Fruit fly (Drosophila melanogaster) whole organism, embryonic: Measurements from ENCODE around the gene IFT54.
A peak's percentile ranks its signal among the peaks of the same experiment; 100 is the strongest.

Source experiments
- CG12236 ChIP-seq: fragments of 200-800 bp; sonication (Bioruptor generic); optimal IDR thresholded peaks from 2 replicates; lab custom pipeline; 2016; ENCODE audit warnings: missing biosample characterization, missing genetic modification characterization
- CG15514 ChIP-seq: fragments of 200-800 bp; sonication (Bioruptor generic); optimal IDR thresholded peaks from 3 replicates; lab custom pipeline; 2017; ENCODE audit warnings: missing biosample characterization, missing genetic modification characterization, mild to moderate bottlenecking, moderate library complexity, missing genetic modification reagents
- CG17385 ChIP-seq: fragments of 200-800 bp; sonication (Bioruptor generic); optimal IDR thresholded peaks from 3 replicates; lab custom pipeline; 2018; ENCODE audit warnings: missing biosample characterization, mild to moderate bottlenecking, missing genetic modification characterization
- CG18011 ChIP-seq: fragments of 200-800 bp; sonication (Bioruptor generic); optimal IDR thresholded peaks from 2 replicates; lab custom pipeline; 2017; ENCODE audit warnings: missing biosample characterization, missing genetic modification characterization, mild to moderate bottlenecking, moderate library complexity, missing genotype
- CG2712 ChIP-seq: fragments of 200-800 bp; optimal IDR thresholded peaks from 3 replicates; lab custom pipeline; 2019; ENCODE audit warnings: missing biosample characterization, mild to moderate bottlenecking, missing genetic modification characterization, moderate library complexity
- CG32767 ChIP-seq: fragments of 200-800 bp; sonication (Bioruptor generic); IDR thresholded peaks from 2 replicates; pipeline ENCODE4 v1.3.6; 2022; ENCODE audit warnings: missing biosample characterization, missing genetic modification characterization
- CG4617 ChIP-seq: fragments of 200-800 bp; sonication (Bioruptor generic); optimal IDR thresholded peaks from 3 replicates; lab custom pipeline; 2016; ENCODE audit warnings: missing biosample characterization, missing genetic modification characterization, borderline replicate concordance
- CG5180 ChIP-seq: fragments of 200-800 bp; sonication (Bioruptor generic); optimal IDR thresholded peaks from 3 replicates; lab custom pipeline; 2017; ENCODE audit warnings: missing biosample characterization, missing genetic modification characterization, mild to moderate bottlenecking, moderate library complexity, missing genetic modification reagents
- CG7357 ChIP-seq: fragments of 200-800 bp; sonication (Bioruptor generic); IDR thresholded peaks from 3 replicates; pipeline ENCODE4 v1.3.6; 2022; ENCODE audit warnings: missing biosample characterization, missing genetic modification characterization
- CG8281 ChIP-seq: fragments of 200-800 bp; sonication (Bioruptor generic); optimal IDR thresholded peaks from 2 replicates; lab custom pipeline; 2018; ENCODE audit warnings: missing biosample characterization, mild to moderate bottlenecking, missing genetic modification characterization, moderate library complexity
- CG8290 ChIP-seq, 3 experiments: fragments of 200-800 bp; sonication (Bioruptor generic); optimal IDR thresholded peaks; 2 replicates each; lab custom pipeline; 2016 to 2019; ENCODE audit warnings: missing biosample characterization in 3 of 3, missing genetic modification characterization in 3 of 3, mild to moderate bottlenecking in 2 of 3, moderate library complexity in 1 of 3
- CG8359 ChIP-seq: fragments of 200-800 bp; sonication (Bioruptor generic); optimal IDR thresholded peaks from 2 replicates; lab custom pipeline; 2017; ENCODE audit warnings: missing biosample characterization, mild to moderate bottlenecking, missing genetic modification characterization, borderline replicate concordance
- CG9215 ChIP-seq: fragments of 200-800 bp; sonication (Bioruptor generic); IDR thresholded peaks from 2 replicates; pipeline ENCODE4 v1.3.6; 2022; ENCODE audit warnings: missing biosample characterization, missing genetic modification characterization
- Dad ChIP-seq: fragments of 200-800 bp; sonication (Bioruptor generic); optimal IDR thresholded peaks from 3 replicates; lab custom pipeline; 2016; ENCODE audit warnings: missing biosample characterization, missing genetic modification characterization
- Dek ChIP-seq: fragments of 200-800 bp; sonication (Bioruptor generic); optimal IDR thresholded peaks from 3 replicates; lab custom pipeline; 2019; ENCODE audit warnings: missing biosample characterization, mild to moderate bottlenecking, missing genetic modification characterization, moderate library complexity
- Dip3 ChIP-seq: fragments of 200-800 bp; sonication (Bioruptor generic); optimal IDR thresholded peaks from 3 replicates; lab custom pipeline; 2016; ENCODE audit warnings: missing biosample characterization, missing genetic modification characterization
- Dll ChIP-seq: fragments of 200-800 bp; sonication (Bioruptor generic); IDR thresholded peaks from 4 replicates; pipeline ENCODE4 v1.3.6; 2022; ENCODE audit warnings: missing biosample characterization, missing genetic modification characterization; ENCODE audit not compliant: partially characterized antibody
- Ets97D ChIP-seq: fragments of 200-800 bp; sonication (Bioruptor generic); optimal IDR thresholded peaks from 3 replicates; lab custom pipeline; 2016; ENCODE audit warnings: missing biosample characterization, missing genetic modification characterization
- HmgZ ChIP-seq: fragments of 200-800 bp; sonication (Bioruptor generic); optimal IDR thresholded peaks from 2 replicates; lab custom pipeline; 2018; ENCODE audit warnings: missing biosample characterization, mild to moderate bottlenecking, missing genetic modification characterization
- Hmr ChIP-seq: fragments of 200-800 bp; sonication (Bioruptor generic); optimal IDR thresholded peaks from 3 replicates; lab custom pipeline; 2017; ENCODE audit warnings: mild to moderate bottlenecking, missing biosample characterization, missing genetic modification reagents, missing genetic modification characterization
- Hr51 ChIP-seq, 2 experiments: fragments of 200-800 bp; sonication (Bioruptor generic); optimal IDR thresholded peaks; 2 replicates in 1 of 2; 3 replicates in 1 of 2; lab custom pipeline; 2016 to 2018; ENCODE audit warnings: missing biosample characterization in 2 of 2, missing genetic modification characterization in 2 of 2, mild to moderate bottlenecking in 1 of 2, moderate library complexity in 1 of 2
- Lpt ChIP-seq: fragments of >200 bp; optimal IDR thresholded peaks from 2 replicates; lab custom pipeline; 2018; ENCODE audit warnings: missing biosample characterization, missing genetic modification characterization
- NC2β ChIP-seq: fragments of 200-800 bp; sonication (Bioruptor generic); optimal IDR thresholded peaks from 2 replicates; lab custom pipeline; 2016; ENCODE audit warnings: missing biosample characterization, missing genetic modification characterization
- Neu2 ChIP-seq: fragments of 200-800 bp; sonication (Bioruptor generic); optimal IDR thresholded peaks from 3 replicates; lab custom pipeline; 2016; ENCODE audit warnings: missing biosample characterization, missing genetic modification characterization, borderline replicate concordance
- Scr ChIP-seq: fragments of 200-800 bp; sonication (Bioruptor generic); IDR thresholded peaks from 2 replicates; pipeline ENCODE4 v1.3.6; 2022; ENCODE audit warnings: missing biosample characterization, missing genetic modification characterization; ENCODE audit not compliant: partially characterized antibody
- Stat92E ChIP-seq, 3 experiments: fragments of >200 bp in 2 of 3; fragments of 200-800 bp in 1 of 3; sonication (Bioruptor generic) in 1 of 3; optimal IDR thresholded peaks; 2 replicates each; lab custom pipeline; 2017 to 2019; ENCODE audit warnings: missing biosample characterization in 3 of 3, missing genetic modification characterization in 3 of 3, mild to moderate bottlenecking in 1 of 3, moderate library complexity in 1 of 3
- TFAM ChIP-seq: fragments of 200-800 bp; sonication (Bioruptor generic); optimal IDR thresholded peaks from 2 replicates; lab custom pipeline; 2017; ENCODE audit warnings: missing biosample characterization, missing genetic modification characterization, inconsistent platforms
- az2 ChIP-seq: fragments of 200-800 bp; sonication (Bioruptor generic); optimal IDR thresholded peaks from 3 replicates; lab custom pipeline; 2016; ENCODE audit warnings: missing biosample characterization, missing genetic modification characterization
- chinmo ChIP-seq: fragments of 200-800 bp; sonication (Bioruptor generic); IDR thresholded peaks from 4 replicates; pipeline ENCODE4 v1.3.6; 2022; ENCODE audit warnings: missing biosample characterization, missing genetic modification characterization; ENCODE audit not compliant: partially characterized antibody
- croc ChIP-seq: fragments of 200-800 bp; sonication (Bioruptor generic); conservative IDR thresholded peaks from 3 replicates; pipeline ENCODE4 v1.3.6; 2022; ENCODE audit warnings: missing biosample characterization, missing genetic modification characterization
- crp ChIP-seq, 2 experiments: fragments of 200-800 bp; sonication (Bioruptor generic); optimal IDR thresholded peaks; 2 replicates in 1 of 2; 3 replicates in 1 of 2; lab custom pipeline; 2017; ENCODE audit warnings: missing biosample characterization in 2 of 2, missing genetic modification characterization in 2 of 2, mild to moderate bottlenecking in 1 of 2, moderate library complexity in 1 of 2
- cwo ChIP-seq: fragments of 200-800 bp; sonication (Bioruptor generic); optimal IDR thresholded peaks from 3 replicates; lab custom pipeline; 2017; ENCODE audit warnings: missing biosample characterization, missing genetic modification characterization, mild to moderate bottlenecking, moderate library complexity, missing genetic modification reagents
- dan ChIP-seq: fragments of 200-800 bp; sonication (Bioruptor generic); IDR thresholded peaks from 2 replicates; pipeline ENCODE4 v1.3.6; 2022; ENCODE audit warnings: missing biosample characterization, missing genetic modification characterization
- dati ChIP-seq: fragments of 200-800 bp; sonication (Bioruptor generic); IDR thresholded peaks from 2 replicates; pipeline ENCODE4 v1.3.6; 2022; ENCODE audit warnings: missing biosample characterization, missing genetic modification characterization
- dmrt11E ChIP-seq: fragments of 200-800 bp; sonication (Bioruptor generic); optimal IDR thresholded peaks from 3 replicates; lab custom pipeline; 2018; ENCODE audit warnings: missing biosample characterization, mild to moderate bottlenecking, missing genetic modification characterization, moderate library complexity
- dpn ChIP-seq, 2 experiments: fragments of 200-800 bp; sonication (Bioruptor generic); optimal IDR thresholded peaks; 3 replicates each; lab custom pipeline; 2016; ENCODE audit warnings: missing biosample characterization in 2 of 2, missing genetic modification characterization in 2 of 2
- hbn ChIP-seq: fragments of 200-800 bp; sonication (Bioruptor generic); IDR thresholded peaks from 2 replicates; pipeline ENCODE4 v1.3.6; 2022; ENCODE audit warnings: missing biosample characterization, missing genetic modification characterization; ENCODE audit not compliant: partially characterized antibody
- her ChIP-seq: fragments of 200-800 bp; sonication (Bioruptor generic); optimal IDR thresholded peaks from 2 replicates; lab custom pipeline; 2016; ENCODE audit warnings: missing biosample characterization, missing genetic modification characterization
- nmo ChIP-seq: fragments of 200-800 bp; sonication (Bioruptor generic); optimal IDR thresholded peaks from 2 replicates; lab custom pipeline; 2018; ENCODE audit warnings: missing biosample characterization, mild to moderate bottlenecking, missing genetic modification characterization, moderate library complexity
- pfk ChIP-seq: fragments of 200-800 bp; sonication (Bioruptor generic); optimal IDR thresholded peaks from 2 replicates; lab custom pipeline; 2018; ENCODE audit warnings: missing biosample characterization, mild to moderate bottlenecking, missing genetic modification characterization, moderate library complexity
- salm ChIP-seq: fragments of 200-800 bp; sonication (Bioruptor generic); optimal IDR thresholded peaks from 2 replicates; lab custom pipeline; 2018; ENCODE audit warnings: missing biosample characterization, mild to moderate bottlenecking, missing genetic modification characterization
- sc ChIP-seq, 3 experiments: fragments of >200 bp in 2 of 3; fragments of 200-800 bp in 1 of 3; sonication (Bioruptor generic) in 1 of 3; optimal IDR thresholded peaks; 2 replicates in 2 of 3; 3 replicates in 1 of 3; lab custom pipeline; 2017; ENCODE audit warnings: mild to moderate bottlenecking in 1 of 3, missing biosample characterization in 1 of 3, missing genetic modification characterization in 1 of 3, missing genetic modification reagents in 1 of 3
- sd ChIP-seq: fragments of 200-800 bp; sonication (Bioruptor generic); optimal IDR thresholded peaks from 3 replicates; lab custom pipeline; 2018; ENCODE audit warnings: missing biosample characterization, mild to moderate bottlenecking, missing genetic modification characterization, moderate library complexity
- vfl ChIP-seq: fragments of 200-800 bp; sonication (Bioruptor generic); optimal IDR thresholded peaks from 2 replicates; lab custom pipeline; 2016; ENCODE audit warnings: missing biosample characterization, missing genetic modification characterization
- zen ChIP-seq: fragments of 200-800 bp; sonication (Bioruptor generic); optimal IDR thresholded peaks from 3 replicates; lab custom pipeline; 2018; ENCODE audit warnings: missing biosample characterization, mild to moderate bottlenecking, missing genetic modification characterization, moderate library complexity
- zfh2 ChIP-seq: fragments of 200-800 bp; sonication (Bioruptor generic); optimal IDR thresholded peaks from 2 replicates; lab custom pipeline; 2016; ENCODE audit warnings: missing biosample characterization, missing genetic modification characterization

IFT54 gene

dm6 chr3R:14286320-14287190, 15.7 kb upstream of the IFT54 start, which contains the start of gene trx (continued):
- TF ChIP-seq Hmr (GFP tag; lab: Kevin White, UChicago) (peak; percentile 65), HmgZ (tag; lab: Kevin White, UChicago) (peak; percentile 39), CG5180 (no peak), Hr51 (GFP tag; optimal IDR thresholded peaks at IDR 0.05; lab: Kevin White, UChicago) (peak; percentile 8 to 25), CG12236 (GFP tag; lab: Kevin White, UChicago) (no peak), Dll (GFP tag; lab: Robert Waterston, UW) (no peak), CG17385 (GFP tag; lab: Kevin White, UChicago) (peak; percentile 99), az2 (no peak), dmrt11E (tag; lab: Kevin White, UChicago) (peak; percentile 6), pfk (GFP tag; lab: Kevin White, UChicago) (no peak), Dip3 (GFP tag; lab: Kevin White, UChicago) (no peak), sd (tag; lab: Kevin White, UChicago) (peak; percentile 98), dati (GFP tag; lab: Robert Waterston, UW) (no peak), CG8281 (tag; lab: Kevin White, UChicago) (no peak), chinmo (GFP tag; lab: Robert Waterston, UW) (no peak), CG8359 (GFP tag; lab: Kevin White, UChicago) (no peak), NC2β (GFP tag; lab: Kevin White, UChicago) (peak; percentile 16), zen (tag; lab: Kevin White, UChicago) (peak; percentile 55), salm (tag; lab: Kevin White, UChicago) (peak; percentile 17), dan (GFP tag; lab: Robert Waterston, UW) (no peak), CG7357 (GFP tag; lab: Robert Waterston, UW) (no peak), dpn (GFP tag; optimal IDR thresholded peaks at IDR 0.05; lab: Kevin White, UChicago) (peak in 1 of 2 experiments; percentile 1), CG4617 (GFP tag; lab: Kevin White, UChicago) (peak; percentile 95), cwo (GFP tag; lab: Kevin White, UChicago) (no peak), nmo (GFP tag; lab: Kevin White, UChicago) (peak; percentile 52), CG18011 (peak; percentile 98), CG8290 (GFP tag; optimal IDR thresholded peaks at IDR 0.05; lab: Kevin White, UChicago) (peak; percentile 13), CG8290 (tag; optimal IDR thresholded peaks at IDR 0.05; lab: Kevin White, UChicago) (peak in 1 of 2 experiments; percentile 41), Ets97D (GFP tag; lab: Kevin White, UChicago) (peak; percentile 81), her (GFP tag; lab: Kevin White, UChicago) (no peak), Stat92E (GFP tag; optimal IDR thresholded peaks at IDR 0.05; lab: Kevin White, UChicago) (peak in 1 of 3 experiments; percentile 84), CG15514 (GFP tag; lab: Kevin White, UChicago) (peak; percentile 68), Lpt (no peak), hbn (GFP tag; lab: Robert Waterston, UW) (no peak), vfl (GFP tag; lab: Kevin White, UChicago) (no peak), Scr (GFP tag; lab: Robert Waterston, UW) (no peak), sc (optimal IDR thresholded peaks at IDR 0.05; lab: Kevin White, UChicago) (no peak), sc (GFP tag; optimal IDR thresholded peaks at IDR 0.05; lab: Kevin White, UChicago) (no peak), CG2712 (peak; percentile 59), Dad (GFP tag; lab: Kevin White, UChicago) (peak; percentile 5), croc (GFP tag; lab: Robert Waterston, UW) (no peak), Dek (tag; lab: Kevin White, UChicago) (peak; percentile 25), Neu2 (GFP tag; lab: Kevin White, UChicago) (no peak), CG9215 (no peak), CG32767 (GFP tag; lab: Robert Waterston, UW) (no peak), TFAM (no peak), crp (GFP tag; optimal IDR thresholded peaks at IDR 0.05; lab: Kevin White, UChicago) (no peak), zfh2 (peak; percentile 4)
